Worm (Caenorhabditis elegans) whole organism, early embryonic: ENCODE results near the gene grl-1.

Experiments used
- B0310.2 ChIP-seq: sonication (generic microtip); optimal IDR thresholded peaks from 2 replicates; lab custom pipeline; 2016; ENCODE audit warnings: mild to moderate bottlenecking, missing genetic modification characterization, missing compliant biosample characterization
- aly-1 ChIP-seq: sonication (generic microtip); optimal IDR thresholded peaks from 2 replicates; lab custom pipeline; 2016; ENCODE audit warnings: missing genetic modification characterization, missing compliant biosample characterization
- ama-1 ChIP-seq: fragments of 150-350 bp; optimal IDR thresholded peaks from 2 replicates; lab custom pipeline; 2014
- ceh-13 ChIP-seq: fragments of 200-800 bp; sonication (Bioruptor generic); optimal IDR thresholded peaks from 2 replicates; lab custom pipeline; 2018; ENCODE audit warnings: mild to moderate bottlenecking, missing genetic modification characterization, missing compliant biosample characterization
- ets-7 ChIP-seq: sonication (generic microtip); optimal IDR thresholded peaks from 2 replicates; lab custom pipeline; 2016; ENCODE audit warnings: missing genotype, missing genetic modification characterization, missing compliant biosample characterization
- flt-1 ChIP-seq: fragments of 200-800 bp; sonication (Bioruptor generic); IDR thresholded peaks from 2 replicates; pipeline ENCODE4 v1.3.6; 2022; ENCODE audit warnings: missing genetic modification characterization, missing compliant biosample characterization
- hmbx-1 ChIP-seq: sonication (generic microtip); optimal IDR thresholded peaks from 2 replicates; lab custom pipeline; 2016; ENCODE audit warnings: mild to moderate bottlenecking, missing genetic modification characterization, missing compliant biosample characterization
- hmg-4 ChIP-seq: fragments of 200-800 bp; sonication (Bioruptor generic); optimal IDR thresholded peaks from 2 replicates; lab custom pipeline; 2018; ENCODE audit warnings: mild to moderate bottlenecking, missing genetic modification characterization, missing compliant biosample characterization
- pes-1 ChIP-seq: fragments of 200-800 bp; sonication (Bioruptor generic); IDR thresholded peaks from 2 replicates; pipeline ENCODE4 v1.3.6; 2022; ENCODE audit warnings: missing genetic modification reagents, missing genetic modification characterization, missing compliant biosample characterization
- scrt-1 ChIP-seq: fragments of 200-800 bp; sonication (Bioruptor generic); IDR thresholded peaks from 2 replicates; pipeline ENCODE4 v1.3.6; 2022; ENCODE audit warnings: missing genetic modification characterization, missing compliant biosample characterization
- sea-1 ChIP-seq: fragments of 200-800 bp; sonication (Bioruptor generic); conservative IDR thresholded peaks from 2 replicates; pipeline ENCODE4 v1.3.6; 2022; ENCODE audit warnings: missing genetic modification characterization, missing compliant biosample characterization

ce11 chrV:5535774-5536173 lies 2.1 kb upstream of the grl-1 start, which contains the start of gene C24G6.8:
- TF ChIP-seq hmbx-1 (tag; lab: Kevin White, UChicago) (no peak), B0310.2 (tag; lab: Kevin White, UChicago) (no peak), ama-1 (lab: Kevin White, UChicago) (no peak), ceh-13 (GFP tag; lab: Kevin White, UChicago) (no peak), scrt-1 (no peak), flt-1 (no peak), sea-1 (GFP tag; lab: Robert Waterston, UW) (no peak), hmg-4 (GFP tag; lab: Kevin White, UChicago) (no peak), aly-1 (tag; lab: Kevin White, UChicago) (no peak), ets-7 (tag; lab: Kevin White, UChicago) (no peak), pes-1 (GFP tag; lab: Robert Waterston, UW) (no peak)
